Worm (Caenorhabditis elegans) whole organism, midembryonic: ENCODE measurements around the gene nhr-27.

Experiments
- cog-1 ChIP-seq: sonication (generic microtip); optimal IDR thresholded peaks from 2 replicates; lab custom pipeline; 2016; ENCODE audit warnings: missing genetic modification characterization, missing compliant biosample characterization
- flt-1 ChIP-seq: fragments of 200-800 bp; sonication (Bioruptor generic); IDR thresholded peaks from 2 replicates; pipeline ENCODE4 v1.3.6; 2022; ENCODE audit warnings: missing genetic modification characterization, missing compliant biosample characterization
- tab-1 ChIP-seq: fragments of 200-800 bp; sonication (Bioruptor generic); IDR thresholded peaks from 2 replicates; pipeline ENCODE4 v1.3.6; 2022; ENCODE audit warnings: missing genetic modification characterization, missing compliant biosample characterization
- ztf-23 ChIP-seq: fragments of 200-800 bp; sonication (Bioruptor generic); IDR thresholded peaks from 2 replicates; pipeline ENCODE4 v1.3.6; 2022; ENCODE audit warnings: missing genetic modification reagents, missing genetic modification characterization, missing compliant biosample characterization
- ztf-29 ChIP-seq: fragments of 200-800 bp; sonication (Bioruptor generic); IDR thresholded peaks from 2 replicates; pipeline ENCODE4 v1.3.6; 2022; ENCODE audit warnings: missing genetic modification reagents, missing genetic modification characterization, missing compliant biosample characterization

DNA sequence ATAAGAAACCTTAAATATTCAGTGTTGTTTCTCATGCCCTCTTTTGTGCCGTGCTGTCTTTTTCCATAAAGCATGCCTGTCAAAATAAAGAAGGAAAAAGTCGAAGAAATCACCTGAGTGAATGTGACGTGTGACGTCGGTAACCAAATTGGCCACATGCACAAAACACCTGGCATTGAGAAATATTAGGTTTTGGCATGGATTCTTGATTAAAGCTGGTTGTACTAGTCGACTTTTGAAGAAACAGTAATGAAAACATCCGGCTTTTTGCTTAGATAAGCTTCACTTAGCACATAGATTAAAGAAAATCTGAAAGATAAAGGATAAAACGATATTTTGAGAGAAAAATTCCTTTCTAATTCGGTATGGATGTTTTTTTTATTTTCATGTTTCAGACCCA lies 82.0 kb downstream of the nhr-27 start:
- TF ChIP-seq ztf-29 (GFP tag; lab: Robert Waterston, UW): no peak
- TF ChIP-seq ztf-23 (GFP tag; lab: Robert Waterston, UW): no peak
- no peak for TF ChIP-seq cog-1 (tag; lab: Kevin White, UChicago)
- TF ChIP-seq tab-1 (GFP tag; lab: Robert Waterston, UW): no peak
- no peak for TF ChIP-seq flt-1 (GFP tag; lab: Robert Waterston, UW)
